Fruit fly (Drosophila melanogaster) whole organism, embryonic: ENCODE results near the gene Xport-B.

Source experiments
- Atf-2 ChIP-seq: fragments of 200-800 bp; sonication (Bioruptor generic); optimal IDR thresholded peaks from 2 replicates; lab custom pipeline; 2016; ENCODE audit warnings: missing biosample characterization, missing genetic modification characterization
- Atf6 ChIP-seq: fragments of 200-800 bp; sonication (Bioruptor generic); IDR thresholded peaks from 2 replicates; pipeline ENCODE4 v1.3.6; 2022; ENCODE audit warnings: missing biosample characterization, missing genetic modification characterization
- BtbVII ChIP-seq: fragments of 200-800 bp; sonication (Bioruptor generic); optimal IDR thresholded peaks from 3 replicates; lab custom pipeline; 2017; ENCODE audit warnings: missing biosample characterization, mild to moderate bottlenecking, missing genetic modification characterization
- CG10366 ChIP-seq: fragments of 200-800 bp; sonication (Bioruptor generic); IDR thresholded peaks from 2 replicates; pipeline ENCODE4 v1.3.6; 2022; ENCODE audit warnings: missing biosample characterization, missing genetic modification characterization
- CG11085 ChIP-seq: fragments of 200-800 bp; sonication (Bioruptor generic); IDR thresholded peaks from 2 replicates; pipeline ENCODE4 v1.3.6; 2022; ENCODE audit warnings: missing biosample characterization, missing genetic modification characterization
- CG11560 ChIP-seq: fragments of 200-800 bp; sonication (Bioruptor generic); IDR thresholded peaks from 3 replicates; pipeline ENCODE4 v1.3.6; 2022; ENCODE audit warnings: missing biosample characterization, missing genetic modification characterization
- CG12219 ChIP-seq: fragments of 200-800 bp; sonication (Bioruptor generic); optimal IDR thresholded peaks from 3 replicates; lab custom pipeline; 2018; ENCODE audit warnings: missing biosample characterization, mild to moderate bottlenecking, missing genetic modification characterization
- CG12299 ChIP-seq: fragments of 200-800 bp; sonication (Bioruptor generic); optimal IDR thresholded peaks from 2 replicates; lab custom pipeline; 2018; ENCODE audit warnings: missing biosample characterization, mild to moderate bottlenecking, missing genetic modification characterization
- CG14710 ChIP-seq: fragments of 200-800 bp; sonication (Bioruptor generic); optimal IDR thresholded peaks from 3 replicates; lab custom pipeline; 2019; ENCODE audit warnings: missing biosample characterization, mild to moderate bottlenecking, missing genetic modification characterization, moderate library complexity
- CG15011 ChIP-seq: fragments of 200-800 bp; sonication (Bioruptor generic); optimal IDR thresholded peaks from 3 replicates; lab custom pipeline; 2018; ENCODE audit warnings: missing biosample characterization, mild to moderate bottlenecking, missing genetic modification characterization
- CG1647 ChIP-seq: fragments of 200-800 bp; sonication (Bioruptor generic); optimal IDR thresholded peaks from 3 replicates; lab custom pipeline; 2016; ENCODE audit warnings: missing biosample characterization, missing genetic modification characterization
- CG17612 ChIP-seq: fragments of 200-800 bp; sonication (Bioruptor generic); IDR thresholded peaks from 2 replicates; pipeline ENCODE4 v1.3.6; 2022; ENCODE audit warnings: missing biosample characterization, missing genetic modification characterization
- CG18011 ChIP-seq: fragments of 200-800 bp; sonication (Bioruptor generic); optimal IDR thresholded peaks from 2 replicates; lab custom pipeline; 2017; ENCODE audit warnings: missing biosample characterization, missing genetic modification characterization, mild to moderate bottlenecking, moderate library complexity, missing genotype
- CG2712 ChIP-seq: fragments of 200-800 bp; optimal IDR thresholded peaks from 3 replicates; lab custom pipeline; 2019; ENCODE audit warnings: missing biosample characterization, mild to moderate bottlenecking, missing genetic modification characterization, moderate library complexity
- CG2889 ChIP-seq: fragments of 200-800 bp; sonication (Bioruptor generic); IDR thresholded peaks from 3 replicates; pipeline ENCODE4 v1.3.6; 2022; ENCODE audit warnings: missing biosample characterization, missing genetic modification characterization
- CG32772 ChIP-seq: fragments of 200-800 bp; sonication (Bioruptor generic); IDR thresholded peaks from 2 replicates; pipeline ENCODE4 v1.3.6; 2022; ENCODE audit warnings: missing biosample characterization, missing genetic modification characterization
- CG33213 ChIP-seq: fragments of 200-800 bp; sonication (Bioruptor generic); optimal IDR thresholded peaks from 3 replicates; lab custom pipeline; 2016; ENCODE audit warnings: missing biosample characterization, missing genetic modification characterization
- CG34422 ChIP-seq: fragments of 200-800 bp; sonication (Bioruptor generic); IDR thresholded peaks from 3 replicates; pipeline ENCODE4 v1.3.6; 2022; ENCODE audit warnings: missing biosample characterization, missing genetic modification characterization
- CG8359 ChIP-seq: fragments of 200-800 bp; sonication (Bioruptor generic); optimal IDR thresholded peaks from 2 replicates; lab custom pipeline; 2017; ENCODE audit warnings: missing biosample characterization, mild to moderate bottlenecking, missing genetic modification characterization, borderline replicate concordance
- CG8388 ChIP-seq: fragments of 200-800 bp; sonication (Bioruptor generic); optimal IDR thresholded peaks from 2 replicates; lab custom pipeline; 2019; ENCODE audit warnings: missing biosample characterization, mild to moderate bottlenecking, missing genetic modification characterization, moderate library complexity
- CG8924 ChIP-seq: fragments of 200-800 bp; optimal IDR thresholded peaks from 3 replicates; lab custom pipeline; 2019; ENCODE audit warnings: missing biosample characterization, mild to moderate bottlenecking, missing genetic modification characterization, moderate library complexity
- CG9215 ChIP-seq: fragments of 200-800 bp; sonication (Bioruptor generic); IDR thresholded peaks from 2 replicates; pipeline ENCODE4 v1.3.6; 2022; ENCODE audit warnings: missing biosample characterization, missing genetic modification characterization
- CoRest ChIP-seq: fragments of 200-800 bp; sonication (Bioruptor generic); optimal IDR thresholded peaks from 3 replicates; lab custom pipeline; 2018; ENCODE audit warnings: missing biosample characterization, mild to moderate bottlenecking, missing genetic modification characterization, moderate library complexity
- D19A ChIP-seq: fragments of 200-800 bp; optimal IDR thresholded peaks from 3 replicates; lab custom pipeline; 2019; ENCODE audit warnings: missing biosample characterization, mild to moderate bottlenecking, missing genetic modification characterization, moderate library complexity
- HmgZ ChIP-seq: fragments of 200-800 bp; sonication (Bioruptor generic); optimal IDR thresholded peaks from 2 replicates; lab custom pipeline; 2018; ENCODE audit warnings: missing biosample characterization, mild to moderate bottlenecking, missing genetic modification characterization
- Lim3 ChIP-seq: fragments of 200-800 bp; sonication (Bioruptor generic); IDR thresholded peaks from 2 replicates; pipeline ENCODE4 v1.3.6; 2022; ENCODE audit warnings: missing biosample characterization, missing genetic modification characterization
- MTF-1 ChIP-seq: fragments of 200-800 bp; sonication (Bioruptor generic); optimal IDR thresholded peaks from 2 replicates; lab custom pipeline; 2018; ENCODE audit warnings: missing biosample characterization, mild to moderate bottlenecking, missing genetic modification characterization, borderline replicate concordance
- Nf-YB ChIP-seq: fragments of 200-800 bp; sonication (Bioruptor generic); optimal IDR thresholded peaks from 3 replicates; lab custom pipeline; 2019; ENCODE audit warnings: missing biosample characterization, mild to moderate bottlenecking, missing genetic modification characterization, moderate library complexity
- Oaz ChIP-seq: fragments of 200-800 bp; sonication (Bioruptor generic); IDR thresholded peaks from 2 replicates; pipeline ENCODE4 v1.3.6; 2022; ENCODE audit warnings: missing biosample characterization, missing genetic modification characterization
- Sox100B ChIP-seq: fragments of 200-800 bp; sonication (Bioruptor generic); optimal IDR thresholded peaks from 3 replicates; lab custom pipeline; 2018; ENCODE audit warnings: missing biosample characterization, mild to moderate bottlenecking, missing genetic modification characterization
- br ChIP-seq: fragments of >200 bp; optimal IDR thresholded peaks from 2 replicates; lab custom pipeline; 2017
- ewg ChIP-seq: fragments of 200-800 bp; sonication (Bioruptor generic); optimal IDR thresholded peaks from 3 replicates; lab custom pipeline; 2017; ENCODE audit warnings: mild to moderate bottlenecking, missing biosample characterization, missing genetic modification reagents, missing genetic modification characterization
- fd102C ChIP-seq: fragments of 200-800 bp; sonication (Bioruptor generic); optimal IDR thresholded peaks from 2 replicates; lab custom pipeline; 2018; ENCODE audit warnings: missing biosample characterization, mild to moderate bottlenecking, missing genetic modification characterization, moderate library complexity
- gcm ChIP-seq: fragments of 200-800 bp; sonication (Bioruptor generic); optimal IDR thresholded peaks from 2 replicates; lab custom pipeline; 2019; ENCODE audit warnings: missing biosample characterization, mild to moderate bottlenecking, missing genetic modification characterization, moderate library complexity
- gsb ChIP-seq: fragments of 200-800 bp; sonication (Bioruptor generic); IDR thresholded peaks from 2 replicates; pipeline ENCODE4 v1.3.6; 2022; ENCODE audit warnings: missing biosample characterization, missing genetic modification characterization
- gsb-n ChIP-seq: fragments of 200-800 bp; sonication (Bioruptor generic); optimal IDR thresholded peaks from 3 replicates; lab custom pipeline; 2018; ENCODE audit warnings: missing biosample characterization, mild to moderate bottlenecking, missing genetic modification characterization
- kay ChIP-seq: fragments of 200-800 bp; sonication (Bioruptor generic); optimal IDR thresholded peaks from 2 replicates; lab custom pipeline; 2016; ENCODE audit warnings: missing biosample characterization, missing genetic modification characterization
- klu ChIP-seq: fragments of 200-800 bp; sonication (Bioruptor generic); IDR thresholded peaks from 2 replicates; pipeline ENCODE4 v1.3.6; 2022; ENCODE audit warnings: missing biosample characterization, missing genetic modification characterization
- kni ChIP-seq: fragments of 200-800 bp; sonication (Bioruptor generic); optimal IDR thresholded peaks from 3 replicates; lab custom pipeline; 2017; ENCODE audit warnings: mild to moderate bottlenecking, missing biosample characterization, missing genetic modification reagents, missing genetic modification characterization
- lov ChIP-seq, 2 experiments: fragments of 200-800 bp in 1 of 2; fragments of >200 bp in 1 of 2; sonication (Bioruptor generic) in 1 of 2; IDR thresholded peaks in 1 of 2; optimal IDR thresholded peaks in 1 of 2; 2 replicates in 1 of 2; 3 replicates in 1 of 2; pipeline versions ENCODE4 v1.3.6 to Lab custom; 2017 to 2022; ENCODE audit warnings: missing biosample characterization in 1 of 2, missing genetic modification characterization in 1 of 2
- maf-S ChIP-seq: fragments of 200-800 bp; sonication (Bioruptor generic); optimal IDR thresholded peaks from 2 replicates; lab custom pipeline; 2016; ENCODE audit warnings: missing biosample characterization, missing genetic modification characterization
- pan ChIP-seq, 4 experiments: fragments of >200 bp in 3 of 4; fragments of 200-800 bp in 1 of 4; sonication (Bioruptor generic) in 1 of 4; optimal IDR thresholded peaks in 3 of 4; IDR thresholded peaks in 1 of 4; 2 replicates each; pipeline versions ENCODE4 v1.3.6 to Lab custom; 2017 to 2022; ENCODE audit warnings: missing biosample characterization in 2 of 4, missing genetic modification characterization in 2 of 4, mixed read lengths in 1 of 4
- peb ChIP-seq: fragments of 200-800 bp; sonication (Bioruptor generic); IDR thresholded peaks from 2 replicates; pipeline ENCODE4 v1.3.6; 2022; ENCODE audit warnings: missing biosample characterization, missing genetic modification characterization
- salm ChIP-seq: fragments of 200-800 bp; sonication (Bioruptor generic); optimal IDR thresholded peaks from 2 replicates; lab custom pipeline; 2018; ENCODE audit warnings: missing biosample characterization, mild to moderate bottlenecking, missing genetic modification characterization
- stc ChIP-seq: fragments of 200-800 bp; sonication (Bioruptor generic); IDR thresholded peaks from 2 replicates; pipeline ENCODE4 v1.3.6; 2022; ENCODE audit warnings: missing biosample characterization, missing genetic modification characterization
- tll ChIP-seq, 2 experiments: fragments of 200-800 bp in 1 of 2; fragments of >200 bp in 1 of 2; sonication (Bioruptor generic) in 1 of 2; optimal IDR thresholded peaks; 2 replicates each; lab custom pipeline; 2017 to 2019; ENCODE audit warnings: missing biosample characterization in 2 of 2, missing genetic modification characterization in 2 of 2, mild to moderate bottlenecking in 1 of 2, moderate library complexity in 1 of 2
- trem ChIP-seq: fragments of 200-800 bp; optimal IDR thresholded peaks from 3 replicates; lab custom pipeline; 2019; ENCODE audit warnings: missing biosample characterization, mild to moderate bottlenecking, missing genetic modification characterization, moderate library complexity
- unpg ChIP-seq: fragments of 200-800 bp; sonication (Bioruptor generic); optimal IDR thresholded peaks from 3 replicates; lab custom pipeline; 2018; ENCODE audit warnings: missing biosample characterization, mild to moderate bottlenecking, missing genetic modification characterization, moderate library complexity
- zen ChIP-seq: fragments of 200-800 bp; sonication (Bioruptor generic); optimal IDR thresholded peaks from 3 replicates; lab custom pipeline; 2018; ENCODE audit warnings: missing biosample characterization, mild to moderate bottlenecking, missing genetic modification characterization, moderate library complexity

The Xport-B gene

dm6 chr3R:19892046-19892445 is 23.2 kb downstream of the Xport-B start (continued):
- 0 out of 2 replicates have a peak, but pooled peaks have one; percentile 20 for TF ChIP-seq Oaz (GFP tag; lab: Robert Waterston, UW)
- peak in 1 of 2 experiments; percentile 27 for TF ChIP-seq tll (GFP tag; optimal IDR thresholded peaks at IDR 0.05; lab: Kevin White, UChicago)
- TF ChIP-seq stc (GFP tag; lab: Robert Waterston, UW): peak; percentile 69
- no peak; the same call in 1 of the 2 replicates for TF ChIP-seq gsb (GFP tag; lab: Robert Waterston, UW)
- peak; percentile 41 for TF ChIP-seq CG14710
- peak; percentile 72 for TF ChIP-seq peb (GFP tag; lab: Robert Waterston, UW)
- TF ChIP-seq pan (optimal IDR thresholded peaks at IDR 0.05; lab: Kevin White, UChicago): no peak
- peak in 1 of 2 experiments; percentile 84 for TF ChIP-seq pan (GFP tag; optimal IDR thresholded peaks at IDR 0.05 in 1 of 2, IDR thresholded peaks at IDR 0.05 in 1 of 2)
- no peak for TF ChIP-seq ewg (GFP tag; lab: Kevin White, UChicago)
- peak; percentile 69 for TF ChIP-seq Atf-2 (GFP tag; lab: Kevin White, UChicago)
- peak; percentile 53 for TF ChIP-seq CG10366 (GFP tag; lab: Robert Waterston, UW)
- peak; percentile 55; the same call in 2 of the 3 replicates for TF ChIP-seq CG11560 (tag; lab: Robert Waterston, UW)
- peak; percentile 61 for TF ChIP-seq CG8388
- TF ChIP-seq salm (tag; lab: Kevin White, UChicago): peak; percentile 60
- peak; percentile 67 for TF ChIP-seq D19A (tag; lab: Kevin White, UChicago)
- TF ChIP-seq CG8359: peak; percentile 45
- TF ChIP-seq kni (GFP tag; lab: Kevin White, UChicago): no peak
- no peak for TF ChIP-seq fd102C (GFP tag; lab: Kevin White, UChicago)
- peak; percentile 51 for TF ChIP-seq Sox100B
- TF ChIP-seq klu: peak; percentile 50; the same call in 1 of the 2 replicates
- TF ChIP-seq kay (GFP tag; lab: Kevin White, UChicago): peak; percentile 17
- peak; percentile 45; the same call in 1 of the 2 replicates for TF ChIP-seq CG11085 (GFP tag; lab: Robert Waterston, UW)
- TF ChIP-seq zen (tag; lab: Kevin White, UChicago): no peak
- TF ChIP-seq maf-S (GFP tag; lab: Kevin White, UChicago): peak; percentile 36
- TF ChIP-seq CG12299 (tag; lab: Kevin White, UChicago): peak; percentile 36
- TF ChIP-seq CG32772 (GFP tag; lab: Robert Waterston, UW): peak; percentile 66
- TF ChIP-seq CG33213: peak; percentile 58
- TF ChIP-seq Atf6 (GFP tag; lab: Robert Waterston, UW): peak; percentile 75; the same call in 1 of the 2 replicates
- no peak for TF ChIP-seq CG2889 (GFP tag; lab: Robert Waterston, UW)
- TF ChIP-seq CG34422 (GFP tag; lab: Robert Waterston, UW): peak; percentile 83
- TF ChIP-seq CG2712 (tag; lab: Kevin White, UChicago): peak; percentile 77
- no peak for TF ChIP-seq CG18011 (GFP tag; lab: Kevin White, UChicago)
- TF ChIP-seq Nf-YB (GFP tag; lab: Kevin White, UChicago): no peak
- peak; percentile 51 for TF ChIP-seq MTF-1 (GFP tag; lab: Kevin White, UChicago)
- no peak for TF ChIP-seq br (lab: Kevin White, UChicago)
- TF ChIP-seq unpg (GFP tag; lab: Kevin White, UChicago): peak; percentile 82
- peak; percentile 49; the same call in 1 of the 2 replicates for TF ChIP-seq Lim3 (GFP tag; lab: Robert Waterston, UW)
- peak; percentile 37 for TF ChIP-seq trem (tag; lab: Kevin White, UChicago)
- TF ChIP-seq gsb-n (tag; lab: Kevin White, UChicago): peak; percentile 48
- TF ChIP-seq CG12219 (GFP tag; lab: Kevin White, UChicago): peak; percentile 72
- TF ChIP-seq BtbVII (GFP tag; lab: Kevin White, UChicago): peak; percentile 60
- peak; percentile 8 for TF ChIP-seq CG1647 (GFP tag; lab: Kevin White, UChicago)
- peak; percentile 69 for TF ChIP-seq CG9215 (GFP tag; lab: Robert Waterston, UW)
- no peak for TF ChIP-seq CG8924 (tag; lab: Kevin White, UChicago)
- TF ChIP-seq CoRest (tag; lab: Kevin White, UChicago): peak; percentile 71
- TF ChIP-seq HmgZ (tag; lab: Kevin White, UChicago): peak; percentile 22
- 0 out of 2 replicates have a peak, but pooled peaks have one; percentile 51 for TF ChIP-seq CG17612 (GFP tag; lab: Robert Waterston, UW)
- no peak for TF ChIP-seq lov (optimal IDR thresholded peaks at IDR 0.05; lab: Kevin White, UChicago)
- 0 out of 3 replicates have a peak, but pooled peaks have one; percentile 47 for TF ChIP-seq lov (GFP tag; IDR thresholded peaks at IDR 0.05; lab: Robert Waterston, UW)
- TF ChIP-seq gcm (GFP tag; lab: Kevin White, UChicago): peak; percentile 55
- peak; percentile 43 for TF ChIP-seq CG15011 (GFP tag; lab: Kevin White, UChicago)
